Worm (Caenorhabditis elegans) whole organism, L4 larva: ENCODE results near the gene F58D2.5.

ENCODE experiments used
- D1046.2 ChIP-seq: fragments of 200-800 bp; sonication (Bioruptor generic); IDR thresholded peaks from 2 replicates; pipeline ENCODE4 v1.3.6; 2022; ENCODE audit warnings: missing genetic modification characterization, missing compliant biosample characterization
- F26F4.8 ChIP-seq: fragments of 200-800 bp; sonication (Bioruptor generic); conservative IDR thresholded peaks from 2 replicates; pipeline ENCODE4 v1.3.6; 2022; ENCODE audit warnings: missing genetic modification characterization, missing compliant biosample characterization
- F44E2.7 ChIP-seq: fragments of 200-800 bp; sonication (Bioruptor generic); IDR thresholded peaks from 2 replicates; pipeline ENCODE4 v2.1.2; 2022; ENCODE audit warnings: missing genetic modification characterization, missing compliant biosample characterization
- R02D3.7 ChIP-seq: fragments of 150-350 bp; sonication (generic microtip); optimal IDR thresholded peaks from 3 replicates; lab custom pipeline; 2014; ENCODE audit warnings: missing biosample characterization, missing genetic modification characterization
- T20F7.1 ChIP-seq: fragments of 200-800 bp; sonication (Bioruptor generic); optimal IDR thresholded peaks from 2 replicates; lab custom pipeline; 2018; ENCODE audit warnings: mild to moderate bottlenecking, missing genetic modification characterization, missing compliant biosample characterization
- Y75B8A.6 ChIP-seq: fragments of 200-800 bp; sonication (Bioruptor generic); IDR thresholded peaks from 2 replicates; pipeline ENCODE4 v1.3.6; 2022; ENCODE audit warnings: missing genetic modification reagents, missing genetic modification characterization, missing compliant biosample characterization
- aha-1 ChIP-seq: fragments of 150-350 bp; peaks from one replicate; lab custom pipeline; 2014; ENCODE audit warnings: missing biosample characterization, missing genetic modification characterization
- attf-4 ChIP-seq: sonication (generic microtip); optimal IDR thresholded peaks from 3 replicates; lab custom pipeline; 2017; ENCODE audit warnings: missing biosample characterization, missing genetic modification characterization
- ceh-32 ChIP-seq: sonication (generic microtip); optimal IDR thresholded peaks from 2 replicates; lab custom pipeline; 2016; ENCODE audit warnings: mild to moderate bottlenecking, missing genetic modification characterization, missing compliant biosample characterization; ENCODE audit not compliant: poor library complexity
- ceh-82 ChIP-seq: sonication (generic microtip); optimal IDR thresholded peaks from 2 replicates; lab custom pipeline; 2017; ENCODE audit warnings: missing biosample characterization, missing genetic modification characterization
- ces-1 ChIP-seq: fragments of 150-350 bp; sonication (generic microtip); optimal IDR thresholded peaks from 4 replicates; lab custom pipeline; 2014; ENCODE audit warnings: missing biosample characterization, missing genetic modification reagents, missing genetic modification characterization
- daf-16 ChIP-seq, 3 experiments: sonication (generic microtip); optimal IDR thresholded peaks; 2 replicates each; lab custom pipeline; 2016 to 2017; ENCODE audit warnings: missing genetic modification characterization in 3 of 3, missing genetic modification reagents in 3 of 3, mild to moderate bottlenecking in 2 of 3, missing compliant biosample characterization in 2 of 3, missing biosample characterization in 1 of 3, moderate library complexity in 1 of 3
- daf-19 ChIP-seq: fragments of 200-800 bp; sonication (Bioruptor generic); conservative IDR thresholded peaks from 2 replicates; pipeline ENCODE4 v1.3.6; 2022; ENCODE audit warnings: missing genetic modification characterization, missing compliant biosample characterization
- daf-8 ChIP-seq: fragments of 200-800 bp; sonication (Bioruptor generic); IDR thresholded peaks from 2 replicates; pipeline ENCODE4 v1.3.6; 2022; ENCODE audit warnings: missing genetic modification characterization, missing compliant biosample characterization
- dmd-9 ChIP-seq: fragments of 200-800 bp; sonication (Bioruptor generic); IDR thresholded peaks from 2 replicates; pipeline ENCODE4 v1.3.6; 2022; ENCODE audit warnings: missing genetic modification reagents, missing genetic modification characterization, missing compliant biosample characterization
- dve-1 ChIP-seq: sonication (generic microtip); optimal IDR thresholded peaks from 2 replicates; lab custom pipeline; 2017; ENCODE audit warnings: antibody characterized with exemption, mild to moderate bottlenecking, missing genetic modification characterization, missing compliant biosample characterization; ENCODE audit not compliant: insufficient read depth
- fkh-10 ChIP-seq: fragments of 150-350 bp; optimal IDR thresholded peaks from 2 replicates; lab custom pipeline; 2014; ENCODE audit warnings: missing biosample characterization, missing genetic modification reagents, missing genetic modification characterization
- hif-1 ChIP-seq, 2 experiments: sonication (generic microtip); optimal IDR thresholded peaks; 2 replicates each; lab custom pipeline; 2016 to 2017; ENCODE audit warnings: missing compliant biosample characterization in 2 of 2, missing genetic modification characterization in 2 of 2, missing genetic modification reagents in 2 of 2, missing genotype in 2 of 2, mild to moderate bottlenecking in 1 of 2
- hlh-30 ChIP-seq: sonication (generic microtip); optimal IDR thresholded peaks from 2 replicates; lab custom pipeline; 2017; ENCODE audit warnings: antibody characterized with exemption, mild to moderate bottlenecking, missing genetic modification characterization, missing compliant biosample characterization; ENCODE audit not compliant: insufficient read depth
- jun-1 ChIP-seq: fragments of 150-350 bp; optimal IDR thresholded peaks from 2 replicates; lab custom pipeline; 2014; ENCODE audit warnings: missing biosample characterization, missing genetic modification reagents, missing genetic modification characterization
- lin-15B ChIP-seq: fragments of 150-350 bp; sonication (generic microtip); optimal IDR thresholded peaks from 3 replicates; lab custom pipeline; 2014; ENCODE audit warnings: missing biosample characterization, missing genetic modification characterization
- lin-38 ChIP-seq: fragments of 200-800 bp; sonication (Bioruptor generic); IDR thresholded peaks from 2 replicates; pipeline ENCODE4 v1.3.6; 2022; ENCODE audit warnings: missing genetic modification reagents, missing genetic modification characterization, missing compliant biosample characterization
- lsy-2 ChIP-seq, 2 experiments: fragments of 150-350 bp in 1 of 2; sonication (generic microtip) in 1 of 2; optimal IDR thresholded peaks; 2 replicates each; lab custom pipeline; 2014 to 2017; ENCODE audit warnings: missing biosample characterization in 2 of 2, missing genetic modification characterization in 2 of 2
- mdl-1 ChIP-seq, 2 experiments: fragments of 150-350 bp in 1 of 2; sonication (generic microtip) in 1 of 2; optimal IDR thresholded peaks; 2 replicates each; lab custom pipeline; 2014 to 2017; ENCODE audit warnings: missing biosample characterization in 2 of 2, missing genetic modification characterization in 2 of 2
- mdt-29 ChIP-seq: fragments of 200-800 bp; sonication (Bioruptor generic); IDR thresholded peaks from 2 replicates; pipeline ENCODE4 v1.3.6; 2022; ENCODE audit warnings: missing genetic modification reagents, missing genetic modification characterization, missing compliant biosample characterization
- mes-2 ChIP-seq: sonication (generic microtip); optimal IDR thresholded peaks from 2 replicates; lab custom pipeline; 2016; ENCODE audit warnings: missing genotype, mild to moderate bottlenecking, missing genetic modification characterization, missing compliant biosample characterization; ENCODE audit not compliant: poor library complexity, severe bottlenecking
- mxl-2 ChIP-seq: fragments of 200-800 bp; sonication (Bioruptor generic); conservative IDR thresholded peaks from 2 replicates; pipeline ENCODE4 v1.3.6; 2022; ENCODE audit warnings: missing genetic modification reagents, missing genetic modification characterization, missing compliant biosample characterization
- nhr-11 ChIP-seq: fragments of 150-350 bp; optimal IDR thresholded peaks from 2 replicates; lab custom pipeline; 2014; ENCODE audit warnings: missing biosample characterization, missing genetic modification characterization
- nhr-237 ChIP-seq: sonication (generic microtip); optimal IDR thresholded peaks from 2 replicates; lab custom pipeline; 2017; ENCODE audit warnings: missing biosample characterization, missing genetic modification characterization
- nhr-28 ChIP-seq: fragments of 150-350 bp; optimal IDR thresholded peaks from 2 replicates; lab custom pipeline; 2014; ENCODE audit warnings: missing biosample characterization, missing genetic modification characterization
- nhr-6 ChIP-seq: fragments of 150-350 bp; optimal IDR thresholded peaks from 2 replicates; lab custom pipeline; 2014; ENCODE audit warnings: missing biosample characterization, missing genetic modification characterization
- nhr-77 ChIP-seq: fragments of 150-350 bp; optimal IDR thresholded peaks from 2 replicates; lab custom pipeline; 2014; ENCODE audit warnings: missing biosample characterization, missing genetic modification characterization
- php-3 ChIP-seq: fragments of 200-800 bp; sonication (Bioruptor generic); IDR thresholded peaks from 2 replicates; pipeline ENCODE4 v1.3.6; 2022; ENCODE audit warnings: missing genetic modification reagents, missing genetic modification characterization, missing compliant biosample characterization
- sdz-12 ChIP-seq: fragments of 200-800 bp; sonication (Bioruptor generic); optimal IDR thresholded peaks from 2 replicates; lab custom pipeline; 2018; ENCODE audit warnings: mild to moderate bottlenecking, missing genetic modification characterization, missing compliant biosample characterization
- set-16 ChIP-seq: fragments of 200-800 bp; sonication (Bioruptor generic); IDR thresholded peaks from 2 replicates; pipeline ENCODE4 v1.3.6; 2022; ENCODE audit warnings: missing genetic modification reagents, missing genetic modification characterization, missing compliant biosample characterization
- skn-1 ChIP-seq: fragments of 150-350 bp; optimal IDR thresholded peaks from 2 replicates; lab custom pipeline; 2014; ENCODE audit warnings: missing biosample characterization, missing genetic modification characterization
- spr-3 ChIP-seq: fragments of 200-800 bp; sonication (Bioruptor generic); optimal IDR thresholded peaks from 2 replicates; lab custom pipeline; 2018; ENCODE audit warnings: mild to moderate bottlenecking, missing genetic modification characterization, missing compliant biosample characterization
- tag-97 ChIP-seq: fragments of 200-800 bp; sonication (Bioruptor generic); IDR thresholded peaks from 2 replicates; pipeline ENCODE4 v1.3.6; 2022; ENCODE audit warnings: missing genetic modification characterization, missing compliant biosample characterization
- tra-1 ChIP-seq: fragments of 200-800 bp; sonication (Bioruptor generic); IDR thresholded peaks from 2 replicates; pipeline ENCODE4 v1.3.6; 2022; ENCODE audit warnings: missing genetic modification reagents, missing genetic modification characterization, missing compliant biosample characterization
- unc-130 ChIP-seq: sonication (generic microtip); optimal IDR thresholded peaks from 2 replicates; lab custom pipeline; 2016; ENCODE audit warnings: missing genetic modification reagents, missing genetic modification characterization, missing compliant biosample characterization
- unc-39 ChIP-seq: sonication (generic microtip); optimal IDR thresholded peaks from 2 replicates; lab custom pipeline; 2017; ENCODE audit warnings: missing biosample characterization, missing genetic modification characterization
- vab-7 ChIP-seq: fragments of 200-800 bp; sonication (Bioruptor generic); IDR thresholded peaks from 2 replicates; pipeline ENCODE4 v1.3.6; 2022; ENCODE audit warnings: missing genetic modification reagents, missing genetic modification characterization, missing compliant biosample characterization

The F58D2.5 gene

ce11 chrIV:13221657-13222056 is 28.5 kb upstream of the F58D2.5 start, which contains the start of gene C48D1.5:
TSS of gene C48D1.5 (plus strand) at chrIV:13221957.
- TF ChIP-seq daf-19 (GFP tag; lab: Robert Waterston, UW) (no peak), dmd-9 (GFP tag; lab: Robert Waterston, UW) (no peak), vab-7 (GFP tag; lab: Robert Waterston, UW) (no peak), lin-15B (no peak), php-3 (no peak), skn-1 (tag; lab: Kevin White, UChicago) (no peak)
- TF ChIP-seq, all 104 proteins: peak for 0

- TF ChIP-seq jun-1 (tag; lab: Kevin White, UChicago) (no peak), mes-2 (no peak), fkh-10 (GFP tag; lab: Kevin White, UChicago) (peak; percentile 65), ces-1 (GFP tag; lab: Kevin White, UChicago) (peak; percentile 34)
Observed at ce11 chrIV:13220594-13220993, 27.5 kb upstream of the F58D2.5 start.

ce11 chrIV:13214466-13214865 is 21.3 kb upstream of the F58D2.5 start, which contains the start of gene cho-1:
TSS of gene cho-1 (minus strand) at chrIV:13214566.
- TF ChIP-seq set-16 (GFP tag; lab: Robert Waterston, UW) = no peak
- TF ChIP-seq ceh-32 (tag; lab: Kevin White, UChicago) = no peak

ce11 chrIV:13209566-13209965 is 16.4 kb upstream of the F58D2.5 start, which contains the start of gene C48D1.9:
TSS of gene C48D1.9 (minus strand) at chrIV:13209666.
- no peak for TF ChIP-seq tra-1
- no peak for TF ChIP-seq dve-1 (tag; lab: Kevin White, UChicago)
- no peak for TF ChIP-seq spr-3 (GFP tag; lab: Kevin White, UChicago)
- no peak for TF ChIP-seq hlh-30 (tag; lab: Kevin White, UChicago)
- no peak for TF ChIP-seq T20F7.1
- no peak for TF ChIP-seq tag-97 (GFP tag; lab: Robert Waterston, UW)
- no peak for TF ChIP-seq daf-16 (GFP tag; optimal IDR thresholded peaks at IDR 0.05; lab: Kevin White, UChicago)
- TF ChIP-seq daf-16 (tag; optimal IDR thresholded peaks at IDR 0.05; lab: Kevin White, UChicago) = no peak
- TF ChIP-seq mdt-29 (GFP tag; lab: Robert Waterston, UW) = no peak
- TF ChIP-seq nhr-77 (tag; lab: Kevin White, UChicago) = no peak
- TF ChIP-seq hif-1 (tag; optimal IDR thresholded peaks at IDR 0.05; lab: Kevin White, UChicago) = no peak
- TF ChIP-seq ceh-82 = no peak
- TF ChIP-seq R02D3.7 = no peak

- TF ChIP-seq aha-1 (no peak), F26F4.8 (GFP tag; lab: Robert Waterston, UW) (no peak), dmd-9 (GFP tag; lab: Robert Waterston, UW) (no peak), tag-97 (GFP tag; lab: Robert Waterston, UW) (no peak), unc-39 (tag; lab: Kevin White, UChicago) (no peak), unc-130 (GFP tag; lab: Kevin White, UChicago) (no peak), Y75B8A.6 (GFP tag; lab: Robert Waterston, UW) (no peak), sdz-12 (GFP tag; lab: Kevin White, UChicago) (no peak), attf-4 (tag; lab: Kevin White, UChicago) (no peak), hlh-30 (tag; lab: Kevin White, UChicago) (peak; percentile 21), lin-38 (GFP tag; lab: Robert Waterston, UW) (peak; percentile 78), mdl-1 (tag; optimal IDR thresholded peaks at IDR 0.05; lab: Kevin White, UChicago) (no peak), D1046.2 (no peak), nhr-6 (peak; percentile 28), mdt-29 (GFP tag; lab: Robert Waterston, UW) (no peak), lsy-2 (tag; optimal IDR thresholded peaks at IDR 0.05; lab: Kevin White, UChicago) (peak in 1 of 2 experiments; percentile 20), nhr-237 (tag; lab: Kevin White, UChicago) (no peak), daf-8 (GFP tag; lab: Robert Waterston, UW) (no peak), set-16 (GFP tag; lab: Robert Waterston, UW) (no peak), T20F7.1 (no peak), mxl-2 (no peak), mes-2 (peak; percentile 57), skn-1 (tag; lab: Kevin White, UChicago) (no peak), lin-15B (no peak), nhr-11 (no peak), F44E2.7 (no peak), nhr-28 (tag; lab: Kevin White, UChicago) (peak; percentile 7), fkh-10 (GFP tag; lab: Kevin White, UChicago) (no peak), ceh-82 (no peak)
Observed at ce11 chrIV:13205891-13206290, 12.8 kb upstream of the F58D2.5 start.
